Worm (Caenorhabditis elegans) whole organism, young adult: Measurements from ENCODE around the gene C34E7.3.

Experiments used
- C06A6.2 ChIP-seq: fragments of 200-800 bp; sonication (Bioruptor generic); conservative IDR thresholded peaks from 2 replicates; pipeline ENCODE4 v1.3.6; 2022; ENCODE audit warnings: missing genetic modification characterization, missing compliant biosample characterization
- C17E4.6 ChIP-seq: fragments of 200-800 bp; sonication (Bioruptor generic); IDR thresholded peaks from 2 replicates; pipeline ENCODE4 v1.3.6; 2022; ENCODE audit warnings: missing genetic modification reagents, missing genetic modification characterization, missing compliant biosample characterization
- F10E7.11 ChIP-seq: sonication (generic microtip); optimal IDR thresholded peaks from 2 replicates; lab custom pipeline; 2017; ENCODE audit warnings: mild to moderate bottlenecking, missing genetic modification characterization, moderate library complexity, missing compliant biosample characterization
- F33H1.4 ChIP-seq: fragments of 200-800 bp; sonication (Bioruptor generic); IDR thresholded peaks from 2 replicates; pipeline ENCODE4 v1.3.6; 2022; ENCODE audit warnings: missing genetic modification reagents, missing genetic modification characterization, missing compliant biosample characterization
- F37B4.10 ChIP-seq: fragments of 200-800 bp; sonication (Bioruptor generic); IDR thresholded peaks from 2 replicates; pipeline ENCODE4 v1.3.6; 2022; ENCODE audit warnings: missing genetic modification characterization, missing compliant biosample characterization
- F49E8.2 ChIP-seq: sonication (generic microtip); optimal IDR thresholded peaks from 3 replicates; lab custom pipeline; 2017; ENCODE audit warnings: missing genetic modification characterization, mild to moderate bottlenecking, missing compliant biosample characterization, antibody characterized with exemption, moderate library complexity; ENCODE audit not compliant: insufficient read depth
- F52B5.7 ChIP-seq: sonication (generic microtip); optimal IDR thresholded peaks from 2 replicates; lab custom pipeline; 2016; ENCODE audit warnings: mild to moderate bottlenecking, missing genetic modification characterization, missing compliant biosample characterization
- F57C9.4 ChIP-seq: sonication (generic microtip); optimal IDR thresholded peaks from 2 replicates; lab custom pipeline; 2017; ENCODE audit warnings: mild to moderate bottlenecking, missing genetic modification characterization, missing compliant biosample characterization
- T26A5.8 ChIP-seq: sonication (generic microtip); optimal IDR thresholded peaks from 2 replicates; lab custom pipeline; 2016; ENCODE audit warnings: missing genetic modification characterization, missing compliant biosample characterization
- Y53F4B.3 ChIP-seq: fragments of 200-800 bp; sonication (Bioruptor generic); IDR thresholded peaks from 2 replicates; pipeline ENCODE4 v1.3.6; 2022; ENCODE audit warnings: missing genetic modification reagents, missing genetic modification characterization, missing compliant biosample characterization
- Y53G8AR.9 ChIP-seq: fragments of 200-800 bp; sonication (Bioruptor generic); conservative IDR thresholded peaks from 2 replicates; pipeline ENCODE4 v1.3.6; 2022; ENCODE audit warnings: missing genetic modification reagents, missing genetic modification characterization, missing compliant biosample characterization
- Y56A3A.18 ChIP-seq: fragments of 200-800 bp; sonication (Bioruptor generic); IDR thresholded peaks from 2 replicates; pipeline ENCODE4 v1.3.6; 2022; ENCODE audit warnings: missing genetic modification reagents, missing genetic modification characterization, missing compliant biosample characterization
- Y95B8A.8 ChIP-seq: fragments of 200-800 bp; sonication (Bioruptor generic); IDR thresholded peaks from 2 replicates; pipeline ENCODE4 v1.3.6; 2022; ENCODE audit warnings: missing genetic modification reagents, missing genetic modification characterization, missing compliant biosample characterization
- akir-1 ChIP-seq: fragments of 200-800 bp; sonication (Bioruptor generic); optimal IDR thresholded peaks from 2 replicates; lab custom pipeline; 2018; ENCODE audit warnings: mild to moderate bottlenecking, missing genetic modification characterization, moderate library complexity, missing compliant biosample characterization
- aptf-2 ChIP-seq: fragments of 200-800 bp; sonication (Bioruptor generic); conservative IDR thresholded peaks from 2 replicates; pipeline ENCODE4 v1.3.6; 2022; ENCODE audit warnings: missing genetic modification reagents, missing genetic modification characterization, missing compliant biosample characterization
- atf-7 ChIP-seq: sonication (generic microtip); optimal IDR thresholded peaks from 2 replicates; lab custom pipeline; 2017; ENCODE audit warnings: mild to moderate bottlenecking, missing genetic modification characterization, missing compliant biosample characterization
- attf-3 ChIP-seq: fragments of 200-800 bp; sonication (Bioruptor generic); conservative IDR thresholded peaks from 2 replicates; pipeline ENCODE4 v1.3.6; 2022; ENCODE audit warnings: missing genetic modification reagents, missing genetic modification characterization, missing compliant biosample characterization
- attf-5 ChIP-seq: fragments of 200-800 bp; sonication (Bioruptor generic); optimal IDR thresholded peaks from 2 replicates; lab custom pipeline; 2018; ENCODE audit warnings: mild to moderate bottlenecking, missing genetic modification characterization, missing compliant biosample characterization
- bed-1 ChIP-seq: fragments of 200-800 bp; sonication (Bioruptor generic); IDR thresholded peaks from 2 replicates; pipeline ENCODE4 v1.3.6; 2022; ENCODE audit warnings: missing genetic modification reagents, missing genetic modification characterization, missing compliant biosample characterization
- bed-2 ChIP-seq: fragments of 200-800 bp; sonication (Bioruptor generic); IDR thresholded peaks from 2 replicates; pipeline ENCODE4 v1.3.6; 2022; ENCODE audit warnings: missing genetic modification reagents, missing genetic modification characterization, missing compliant biosample characterization
- cebp-2 ChIP-seq: fragments of 200-800 bp; sonication (Bioruptor generic); IDR thresholded peaks from 2 replicates; pipeline ENCODE4 v1.3.6; 2022; ENCODE audit warnings: missing genetic modification characterization, missing compliant biosample characterization
- ceh-79 ChIP-seq: sonication (generic microtip); optimal IDR thresholded peaks from 2 replicates; lab custom pipeline; 2017; ENCODE audit warnings: mild to moderate bottlenecking, missing genetic modification characterization, missing compliant biosample characterization
- die-1 ChIP-seq: sonication (generic microtip); optimal IDR thresholded peaks from 2 replicates; lab custom pipeline; 2016; ENCODE audit warnings: missing genotype, mild to moderate bottlenecking, missing genetic modification characterization, missing compliant biosample characterization
- dox-1 ChIP-seq: fragments of 200-800 bp; sonication (Bioruptor generic); IDR thresholded peaks from 2 replicates; pipeline ENCODE4 v1.3.6; 2022; ENCODE audit warnings: missing genetic modification reagents, missing genetic modification characterization, missing compliant biosample characterization
- egl-44 ChIP-seq: fragments of 200-800 bp; sonication (Bioruptor generic); IDR thresholded peaks from 2 replicates; pipeline ENCODE4 v1.3.6; 2022; ENCODE audit warnings: missing genetic modification reagents, missing genetic modification characterization, missing compliant biosample characterization
- egrh-3 ChIP-seq: fragments of 200-800 bp; sonication (Bioruptor generic); IDR thresholded peaks from 2 replicates; pipeline ENCODE4 v1.3.6; 2022; ENCODE audit warnings: missing genetic modification reagents, missing genetic modification characterization, missing compliant biosample characterization
- fkh-3 ChIP-seq: sonication (generic microtip); optimal IDR thresholded peaks from 2 replicates; lab custom pipeline; 2016; ENCODE audit warnings: mild to moderate bottlenecking, missing genetic modification characterization, missing compliant biosample characterization
- gei-17 ChIP-seq: fragments of 200-800 bp; sonication (Bioruptor generic); optimal IDR thresholded peaks from 2 replicates; lab custom pipeline; 2018; ENCODE audit warnings: mild to moderate bottlenecking, missing genetic modification characterization, missing compliant biosample characterization
- him-1 ChIP-seq: sonication (generic microtip); optimal IDR thresholded peaks from 2 replicates; lab custom pipeline; 2016; ENCODE audit warnings: missing genotype, missing genetic modification reagents, missing genetic modification characterization, missing compliant biosample characterization
- hlh-12 ChIP-seq: sonication (generic microtip); optimal IDR thresholded peaks from 2 replicates; lab custom pipeline; 2016; ENCODE audit warnings: missing genetic modification characterization, missing compliant biosample characterization
- hmg-1.2 ChIP-seq: fragments of 200-800 bp; sonication (Bioruptor generic); IDR thresholded peaks from 2 replicates; pipeline ENCODE4 v1.3.6; 2022; ENCODE audit warnings: missing genetic modification reagents, missing genetic modification characterization, missing compliant biosample characterization
- hrde-1 ChIP-seq: sonication (generic microtip); optimal IDR thresholded peaks from 2 replicates; lab custom pipeline; 2016; ENCODE audit warnings: missing genetic modification characterization, mild to moderate bottlenecking, missing compliant biosample characterization, moderate library complexity, missing genotype, missing genetic modification reagents, borderline replicate concordance
- lag-1 ChIP-seq: fragments of 200-800 bp; sonication (Bioruptor generic); IDR thresholded peaks from 2 replicates; pipeline ENCODE4 v1.3.6; 2022; ENCODE audit warnings: missing genetic modification reagents, missing genetic modification characterization, missing compliant biosample characterization
- lsl-1 ChIP-seq: fragments of 200-800 bp; sonication (Bioruptor generic); optimal IDR thresholded peaks from 2 replicates; lab custom pipeline; 2018; ENCODE audit warnings: mild to moderate bottlenecking, missing genetic modification characterization, moderate library complexity, missing compliant biosample characterization
- madf-3 ChIP-seq: fragments of 200-800 bp; sonication (Bioruptor generic); IDR thresholded peaks from 2 replicates; pipeline ENCODE4 v1.3.6; 2022; ENCODE audit warnings: missing genetic modification reagents, missing genetic modification characterization, missing compliant biosample characterization
- mel-28 ChIP-seq: sonication (generic microtip); optimal IDR thresholded peaks from 2 replicates; lab custom pipeline; 2016; ENCODE audit warnings: borderline replicate concordance, mild to moderate bottlenecking, missing genetic modification characterization, missing compliant biosample characterization
- mes-4 ChIP-seq: sonication (generic microtip); optimal IDR thresholded peaks from 2 replicates; lab custom pipeline; 2016; ENCODE audit warnings: missing genotype, missing genetic modification characterization, missing compliant biosample characterization
- mxl-1 ChIP-seq: sonication (generic microtip); optimal IDR thresholded peaks from 2 replicates; lab custom pipeline; 2016; ENCODE audit warnings: missing genetic modification characterization, missing compliant biosample characterization
- nhr-179 ChIP-seq: sonication (generic microtip); optimal IDR thresholded peaks from 2 replicates; lab custom pipeline; 2016; ENCODE audit warnings: mild to moderate bottlenecking, missing genetic modification characterization, missing compliant biosample characterization
- nhr-90 ChIP-seq: sonication (generic microtip); optimal IDR thresholded peaks from 2 replicates; lab custom pipeline; 2016; ENCODE audit warnings: missing genotype, mild to moderate bottlenecking, missing genetic modification characterization, missing compliant biosample characterization
- pbrm-1 ChIP-seq: fragments of 200-800 bp; sonication (Bioruptor generic); IDR thresholded peaks from 2 replicates; pipeline ENCODE4 v1.3.6; 2022; ENCODE audit warnings: missing genetic modification reagents, missing genetic modification characterization, missing compliant biosample characterization
- pha-4 ChIP-seq: fragments of 150-350 bp; sonication (generic microtip); optimal IDR thresholded peaks from 2 replicates; lab custom pipeline; 2014; ENCODE audit warnings: missing biosample characterization, missing genetic modification reagents, missing genetic modification characterization
- rcor-1 ChIP-seq: fragments of 200-800 bp; sonication (Bioruptor generic); IDR thresholded peaks from 2 replicates; pipeline ENCODE4 v1.3.6; 2022; ENCODE audit warnings: missing genetic modification reagents, missing genetic modification characterization, missing compliant biosample characterization
- sdz-38 ChIP-seq: sonication (generic microtip); optimal IDR thresholded peaks from 2 replicates; lab custom pipeline; 2016; ENCODE audit warnings: missing genotype, missing genetic modification characterization, missing compliant biosample characterization
- unc-130 ChIP-seq: sonication (generic microtip); optimal IDR thresholded peaks from 2 replicates; lab custom pipeline; 2016; ENCODE audit warnings: missing genetic modification reagents, missing genetic modification characterization, missing compliant biosample characterization
- ztf-22 ChIP-seq: fragments of 200-800 bp; sonication (Bioruptor generic); optimal IDR thresholded peaks from 2 replicates; lab custom pipeline; 2018; ENCODE audit warnings: mild to moderate bottlenecking, missing genetic modification characterization, moderate library complexity, missing compliant biosample characterization
- ztf-26 ChIP-seq: sonication (generic microtip); optimal IDR thresholded peaks from 2 replicates; lab custom pipeline; 2017; ENCODE audit warnings: missing genetic modification characterization, missing compliant biosample characterization
- ztf-28 ChIP-seq: fragments of 200-800 bp; sonication (Bioruptor generic); IDR thresholded peaks from 2 replicates; pipeline ENCODE4 v1.3.6; 2022; ENCODE audit warnings: missing genetic modification reagents, missing genetic modification characterization, missing compliant biosample characterization
- ztf-6 ChIP-seq: fragments of 200-800 bp; sonication (Bioruptor generic); IDR thresholded peaks from 2 replicates; pipeline ENCODE4 v1.3.6; 2022; ENCODE audit warnings: missing genetic modification reagents, missing genetic modification characterization, missing compliant biosample characterization

Gene C34E7.3

ce11 chrX:12889837-12890449 is 40.1 kb upstream of the C34E7.3 start (continued):
- no peak for TF ChIP-seq F10E7.11 (tag; lab: Kevin White, UChicago)
- peak; percentile 73 for TF ChIP-seq pbrm-1 (GFP tag; lab: Robert Waterston, UW)
- peak; percentile 36 for TF ChIP-seq mel-28 (tag; lab: Kevin White, UChicago)
- TF ChIP-seq hlh-12 (tag; lab: Kevin White, UChicago), result peak; percentile 82
- TF ChIP-seq atf-7 (tag; lab: Kevin White, UChicago), result peak; percentile 9
- 0 out of 2 replicates have a peak, but pooled peaks have one; percentile 57 for TF ChIP-seq F37B4.10 (GFP tag; lab: Robert Waterston, UW)
- TF ChIP-seq lag-1 (GFP tag; lab: Robert Waterston, UW), result 0 out of 2 replicates have a peak, but pooled peaks have one; percentile 46
- no peak for TF ChIP-seq ztf-6 (GFP tag; lab: Robert Waterston, UW)
- peak; percentile 89; the same call in 1 of the 2 replicates for TF ChIP-seq cebp-2 (GFP tag; lab: Robert Waterston, UW)
- TF ChIP-seq mes-4 (tag; lab: Kevin White, UChicago), result no peak
- peak; percentile 40; the same call in 1 of the 2 replicates for TF ChIP-seq C06A6.2
- peak; percentile 58 for TF ChIP-seq ceh-79
- TF ChIP-seq akir-1, result no peak
- TF ChIP-seq dox-1 (GFP tag; lab: Robert Waterston, UW), result peak; percentile 65
- TF ChIP-seq bed-2 (GFP tag; lab: Robert Waterston, UW), result no peak
- TF ChIP-seq nhr-90 (tag; lab: Kevin White, UChicago), result peak; percentile 70
- no peak for TF ChIP-seq ztf-22
- TF ChIP-seq F52B5.7 (tag; lab: Kevin White, UChicago), result no peak
- no peak for TF ChIP-seq Y53F4B.3 (GFP tag; lab: Robert Waterston, UW)
- peak; percentile 21; the same call in 1 of the 2 replicates for TF ChIP-seq Y53G8AR.9 (GFP tag; lab: Robert Waterston, UW)
- no peak for TF ChIP-seq attf-3 (GFP tag; lab: Robert Waterston, UW)
- peak; percentile 61 for TF ChIP-seq gei-17
- 0 out of 2 replicates have a peak, but pooled peaks have one; percentile 59 for TF ChIP-seq madf-3 (GFP tag; lab: Robert Waterston, UW)
- no peak for TF ChIP-seq nhr-179 (tag; lab: Kevin White, UChicago)
- 0 out of 2 replicates have a peak, but pooled peaks have one; percentile 28 for TF ChIP-seq aptf-2 (GFP tag; lab: Robert Waterston, UW)
- no peak for TF ChIP-seq bed-1
- TF ChIP-seq Y56A3A.18, result peak; percentile 90
- peak; percentile 35 for TF ChIP-seq T26A5.8 (tag; lab: Kevin White, UChicago)
- TF ChIP-seq egrh-3, result no peak
- no peak for TF ChIP-seq fkh-3
- peak; percentile 57 for TF ChIP-seq attf-5
- no peak for TF ChIP-seq F49E8.2 (tag; lab: Kevin White, UChicago)
- no peak for TF ChIP-seq pha-4
- no peak for TF ChIP-seq Y95B8A.8
- TF ChIP-seq F57C9.4 (tag; lab: Kevin White, UChicago), result no peak
- TF ChIP-seq mxl-1 (tag; lab: Kevin White, UChicago), result peak; percentile 80
- no peak for TF ChIP-seq lsl-1 (GFP tag; lab: Kevin White, UChicago)
- TF ChIP-seq him-1, result peak; percentile 93
- TF ChIP-seq unc-130 (GFP tag; lab: Kevin White, UChicago), result peak; percentile 15
- no peak for TF ChIP-seq F33H1.4 (GFP tag; lab: Robert Waterston, UW)
- TF ChIP-seq egl-44 (GFP tag; lab: Robert Waterston, UW), result peak; percentile 50; the same call in 1 of the 2 replicates
- TF ChIP-seq ztf-28 (GFP tag; lab: Robert Waterston, UW), result no peak
- TF ChIP-seq C17E4.6, result 0 out of 2 replicates have a peak, but pooled peaks have one; percentile 21
- peak; percentile 57 for TF ChIP-seq ztf-26 (tag; lab: Kevin White, UChicago)
- TF ChIP-seq sdz-38 (tag; lab: Kevin White, UChicago), result no peak
- TF ChIP-seq hmg-1.2 (GFP tag; lab: Robert Waterston, UW), result peak; percentile 76
- TF ChIP-seq hrde-1 (tag; lab: Kevin White, UChicago), result peak; percentile 38
- TF ChIP-seq rcor-1 (GFP tag; lab: Robert Waterston, UW), result peak; percentile 72
- peak; percentile 73 for TF ChIP-seq die-1 (tag; lab: Kevin White, UChicago)
